Fruit fly (Drosophila melanogaster): Measurements from ENCODE around the gene TwdlY.
A peak's percentile ranks its signal among the peaks of the same experiment; 100 is the strongest.

TwdlY gene

dm6 chrX:16691440-16691839, 43.3 kb upstream of the TwdlY start (continued):
- peak; percentile 85 for TF ChIP-seq oc (tag; optimal IDR thresholded peaks at IDR 0.05)
- no peak for TF ChIP-seq ham (GFP tag; IDR thresholded peaks at IDR 0.05)
- peak; percentile 85; the same call in 2 of the 3 replicates for TF ChIP-seq CG11093 (GFP tag; IDR thresholded peaks at IDR 0.05)
- TF ChIP-seq CG8478 (optimal IDR thresholded peaks at IDR 0.05), result no peak
- no peak for TF ChIP-seq CG6765 (GFP tag; optimal IDR thresholded peaks at IDR 0.05)
- TF ChIP-seq fd3F (GFP tag; optimal IDR thresholded peaks at IDR 0.05), result peak; percentile 37
- TF ChIP-seq CG3847 (GFP tag; IDR thresholded peaks at IDR 0.05), result peak; percentile 61
- no peak for TF ChIP-seq sc (optimal IDR thresholded peaks at IDR 0.05)
- TF ChIP-seq sc (GFP tag; optimal IDR thresholded peaks at IDR 0.05), result peak; percentile 81
- TF ChIP-seq tap (tag; optimal IDR thresholded peaks at IDR 0.05), result peak; percentile 88
- TF ChIP-seq CG8944 (GFP tag; optimal IDR thresholded peaks at IDR 0.05), result peak; percentile 84
- peak; percentile 81 for TF ChIP-seq btn (GFP tag; optimal IDR thresholded peaks at IDR 0.05)
- TF ChIP-seq CG7745 (tag; optimal IDR thresholded peaks at IDR 0.05), result no peak
- peak; percentile 80 for TF ChIP-seq Aef1 (GFP tag; IDR thresholded peaks at IDR 0.05)
- TF ChIP-seq MESR4 (GFP tag; optimal IDR thresholded peaks at IDR 0.05), result peak; percentile 23
- no peak for TF ChIP-seq hbn (GFP tag; IDR thresholded peaks at IDR 0.05; ENCODE audit: partially characterized antibody)
- TF ChIP-seq CG8359 (GFP tag; optimal IDR thresholded peaks at IDR 0.05; ENCODE audit: borderline replicate concordance), result peak; percentile 67
- peak; percentile 76 for TF ChIP-seq CG9876 (GFP tag; optimal IDR thresholded peaks at IDR 0.05)
- TF ChIP-seq CG14710 (tag; optimal IDR thresholded peaks at IDR 0.05), result peak; percentile 83
- TF ChIP-seq gt (GFP tag; IDR thresholded peaks at IDR 0.05), result peak; percentile 24; the same call in 1 of the 2 replicates
- TF ChIP-seq pfk (GFP tag; optimal IDR thresholded peaks at IDR 0.05), result no peak
- TF ChIP-seq CG3838 (GFP tag; optimal IDR thresholded peaks at IDR 0.05), result peak; percentile 59
- peak; percentile 67 for TF ChIP-seq CG10147 (GFP tag; optimal IDR thresholded peaks at IDR 0.05)
- peak; percentile 78 for TF ChIP-seq CG18599 (GFP tag; optimal IDR thresholded peaks at IDR 0.05)
- peak; percentile 65 for TF ChIP-seq fu2 (GFP tag; optimal IDR thresholded peaks at IDR 0.05)
- TF ChIP-seq CG18011 (GFP tag; optimal IDR thresholded peaks at IDR 0.05), result peak; percentile 46
- TF ChIP-seq CG31441 (GFP tag; IDR thresholded peaks at IDR 0.05), result peak; percentile 86
- TF ChIP-seq lmd (GFP tag; IDR thresholded peaks at IDR 0.05), result peak; percentile 83
- no peak for TF ChIP-seq CG42726 (GFP tag; IDR thresholded peaks at IDR 0.05; ENCODE audit: partially characterized antibody)
- TF ChIP-seq CG8290 (GFP tag; optimal IDR thresholded peaks at IDR 0.05), result peak; percentile 65
- peak in 1 of 2 experiments; percentile 88 for TF ChIP-seq CG8290 (tag; optimal IDR thresholded peaks at IDR 0.05)
- peak; percentile 91 for TF ChIP-seq vvl (GFP tag; IDR thresholded peaks at IDR 0.05)
- peak; percentile 54; the same call in 1 of the 2 replicates for TF ChIP-seq wdn (GFP tag; IDR thresholded peaks at IDR 0.05)
- TF ChIP-seq seq (GFP tag; IDR thresholded peaks at IDR 0.05), result peak; percentile 84
- peak; percentile 65 for TF ChIP-seq Fer1 (GFP tag; optimal IDR thresholded peaks at IDR 0.05)
- TF ChIP-seq tin (GFP tag; optimal IDR thresholded peaks at IDR 0.05), result peak; percentile 85
- TF ChIP-seq jigr1 (GFP tag; IDR thresholded peaks at IDR 0.05), result peak; percentile 76; the same call in 2 of the 3 replicates
- TF ChIP-seq Vsx1 (GFP tag; optimal IDR thresholded peaks at IDR 0.05), result peak; percentile 60
- TF ChIP-seq Spps (tag; optimal IDR thresholded peaks at IDR 0.05), result peak; percentile 71
- peak; percentile 67 for TF ChIP-seq CG6654 (GFP tag; optimal IDR thresholded peaks at IDR 0.05)
- TF ChIP-seq CG15479 (GFP tag; optimal IDR thresholded peaks at IDR 0.05), result no peak
- TF ChIP-seq ara (GFP tag; IDR thresholded peaks at IDR 0.05), result peak; percentile 93
- peak; percentile 83 for TF ChIP-seq B-H1 (GFP tag; IDR thresholded peaks at IDR 0.05)
- peak; percentile 74 for TF ChIP-seq CG10462 (GFP tag; optimal IDR thresholded peaks at IDR 0.05)
- peak; percentile 74; the same call in 1 of the 2 replicates for TF ChIP-seq CG7372 (GFP tag; IDR thresholded peaks at IDR 0.05)
- no peak for TF ChIP-seq pita (GFP tag; optimal IDR thresholded peaks at IDR 0.05)
- TF ChIP-seq CG16813 (GFP tag; IDR thresholded peaks at IDR 0.05; ENCODE audit: partially characterized antibody), result no peak
- TF ChIP-seq C15 (GFP tag; IDR thresholded peaks at IDR 0.05), result peak; percentile 53; the same call in 1 of the 3 replicates
- peak; percentile 59 for TF ChIP-seq ro (GFP tag; IDR thresholded peaks at IDR 0.05)
- TF ChIP-seq CG11247 (GFP tag; IDR thresholded peaks at IDR 0.05), result peak; percentile 76
- no peak for TF ChIP-seq unc-4 (GFP tag; IDR thresholded peaks at IDR 0.05; ENCODE audit: partially characterized antibody)

All from whole organism, embryonic.